Worm (Caenorhabditis elegans) whole organism, L3 larva: ENCODE measurements around the gene ilys-5.

Experiments
- R02D3.7 ChIP-seq: fragments of 150-350 bp; optimal IDR thresholded peaks from 2 replicates; lab custom pipeline; 2014; ENCODE audit warnings: missing biosample characterization, missing genetic modification characterization
- ama-1 ChIP-seq: fragments of 150-350 bp; optimal IDR thresholded peaks from 2 replicates; lab custom pipeline; 2018
- ceh-82 ChIP-seq: fragments of 150-350 bp; optimal IDR thresholded peaks from 2 replicates; lab custom pipeline; 2014; ENCODE audit warnings: missing biosample characterization, missing genetic modification characterization
- pha-4 ChIP-seq: fragments of 150-350 bp; optimal IDR thresholded peaks from 2 replicates; lab custom pipeline; 2014; ENCODE audit warnings: missing biosample characterization, missing genetic modification reagents, missing genetic modification characterization
- skn-1 ChIP-seq: fragments of 150-350 bp; optimal IDR thresholded peaks from 2 replicates; lab custom pipeline; 2014; ENCODE audit warnings: missing biosample characterization, missing genetic modification characterization
- snpc-4 ChIP-seq: fragments of 150-350 bp; optimal IDR thresholded peaks from 2 replicates; lab custom pipeline; 2014; ENCODE audit warnings: missing biosample characterization, missing genetic modification characterization
- ztf-11 ChIP-seq: fragments of 150-350 bp; optimal IDR thresholded peaks from 2 replicates; lab custom pipeline; 2014; ENCODE audit warnings: missing biosample characterization, missing genetic modification characterization

- TF ChIP-seq snpc-4 (tag; lab: Kevin White, UChicago) (no peak), skn-1 (tag; lab: Kevin White, UChicago) (no peak), R02D3.7 (tag; lab: Kevin White, UChicago) (no peak), ztf-11 (tag; lab: Kevin White, UChicago) (no peak), pha-4 (no peak), ama-1 (lab: Kevin White, UChicago) (no peak), ceh-82 (tag; lab: Kevin White, UChicago) (no peak)
Observed at ce11 chrX:6505008-6505407, 31.6 kb downstream of the ilys-5 start, which contains the start of gene cdf-1.
